Worm (Caenorhabditis elegans) whole organism, late embryonic: ENCODE data around the gene srh-112.

Experiments
- ama-1 ChIP-seq: fragments of 150-350 bp; optimal IDR thresholded peaks from 2 replicates; lab custom pipeline; 2014
- ceh-2 ChIP-seq: sonication (generic microtip); optimal IDR thresholded peaks from 2 replicates; lab custom pipeline; 2016; ENCODE audit warnings: missing genotype, missing genetic modification characterization, missing compliant biosample characterization
- dmd-4 ChIP-seq: sonication (generic microtip); optimal IDR thresholded peaks from 2 replicates; lab custom pipeline; 2016; ENCODE audit warnings: borderline replicate concordance, missing genetic modification characterization, missing compliant biosample characterization
- fkh-10 ChIP-seq: fragments of 150-350 bp; optimal IDR thresholded peaks from 2 replicates; lab custom pipeline; 2014; ENCODE audit warnings: missing biosample characterization, missing genetic modification reagents, missing genetic modification characterization
- lin-11 ChIP-seq: fragments of 200-800 bp; sonication (Bioruptor generic); optimal IDR thresholded peaks from 2 replicates; lab custom pipeline; 2018; ENCODE audit warnings: mild to moderate bottlenecking, missing genetic modification characterization, missing compliant biosample characterization
- pqm-1 ChIP-seq: sonication (generic microtip); optimal IDR thresholded peaks from 2 replicates; lab custom pipeline; 2016; ENCODE audit warnings: missing genetic modification characterization, missing compliant biosample characterization
- unc-42 ChIP-seq: sonication (generic microtip); optimal IDR thresholded peaks from 2 replicates; lab custom pipeline; 2016; ENCODE audit warnings: missing genotype, missing genetic modification characterization, missing compliant biosample characterization
- unc-86 ChIP-seq: sonication (generic microtip); optimal IDR thresholded peaks from 2 replicates; lab custom pipeline; 2016; ENCODE audit warnings: missing genetic modification characterization, missing compliant biosample characterization

- TF ChIP-seq lin-11 (tag; lab: Kevin White, UChicago) = no peak
- no peak for TF ChIP-seq pqm-1 (tag; lab: Kevin White, UChicago)
- no peak for TF ChIP-seq fkh-10 (GFP tag; lab: Kevin White, UChicago)
- no peak for TF ChIP-seq ceh-2
- no peak for TF ChIP-seq dmd-4
- TF ChIP-seq ama-1 = no peak
- no peak for TF ChIP-seq unc-42
- no peak for TF ChIP-seq unc-86 (tag; lab: Kevin White, UChicago)
Observed at ce11 chrV:17251364-17251961, 25.4 kb upstream of the srh-112 start, which contains the start of gene Y61B8A.6.
